Worm (Caenorhabditis elegans): ENCODE data around the gene R107.9.

ce11 chrIII:9069712-9070111, 32.0 kb downstream of the R107.9 start:
- no peak for TF ChIP-seq nhr-237 (tag; optimal IDR thresholded peaks at IDR 0.05)
- no peak for TF ChIP-seq nhr-6 (tag; optimal IDR thresholded peaks at IDR 0.05)
- no peak for TF ChIP-seq R02D3.7 (tag; optimal IDR thresholded peaks at IDR 0.05)
- no peak for TF ChIP-seq cey-2 (tag; optimal IDR thresholded peaks at IDR 0.05; ENCODE audit: borderline replicate concordance, insufficient read depth)

All from whole organism, L4 larva.